Fruit fly (Drosophila melanogaster) whole organism, embryonic: Measurements from ENCODE around the gene EMC5.

ENCODE experiments used
- E2f2 ChIP-seq: fragments of 200-800 bp; sonication (Bioruptor generic); IDR thresholded peaks from 2 replicates; pipeline ENCODE4 v1.3.6; 2022; ENCODE audit warnings: missing biosample characterization, missing genetic modification characterization
- ERR ChIP-seq: fragments of 200-800 bp; sonication (Bioruptor generic); optimal IDR thresholded peaks from 2 replicates; lab custom pipeline; 2016; ENCODE audit warnings: missing biosample characterization, missing genetic modification characterization
- Fer2 ChIP-seq: fragments of 200-800 bp; sonication (Bioruptor generic); optimal IDR thresholded peaks from 2 replicates; lab custom pipeline; 2018; ENCODE audit warnings: missing biosample characterization, mild to moderate bottlenecking, missing genetic modification characterization, moderate library complexity
- Oaz ChIP-seq: fragments of 200-800 bp; sonication (Bioruptor generic); IDR thresholded peaks from 2 replicates; pipeline ENCODE4 v1.3.6; 2022; ENCODE audit warnings: missing biosample characterization, missing genetic modification characterization
- fd64A ChIP-seq: fragments of 200-800 bp; sonication (Bioruptor generic); optimal IDR thresholded peaks from 3 replicates; lab custom pipeline; 2018; ENCODE audit warnings: missing biosample characterization, mild to moderate bottlenecking, missing genetic modification characterization

DNA sequence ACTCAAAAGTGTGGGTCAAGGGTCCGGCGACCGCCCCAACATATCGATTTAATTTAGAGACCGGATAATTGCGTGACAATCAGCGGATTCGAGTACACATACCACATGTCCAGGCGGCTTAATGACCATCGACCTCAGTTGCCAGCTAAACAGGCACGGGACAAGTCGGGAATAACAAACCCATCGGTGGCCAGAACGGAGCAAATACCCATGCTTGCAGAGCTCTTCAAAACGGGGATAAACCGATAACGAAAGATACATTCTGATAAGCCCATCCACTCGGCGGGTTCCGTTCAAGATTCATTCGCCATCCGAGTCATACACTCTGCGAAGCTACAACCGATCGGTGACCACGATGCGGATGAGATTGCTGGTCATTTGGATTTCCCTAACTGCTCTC lies 3.2 kb downstream of the EMC5 start, which contains the start of gene CG15169:
- TF ChIP-seq ERR (GFP tag; lab: Kevin White, UChicago) (no peak), E2f2 (GFP tag; lab: Robert Waterston, UW) (no peak), Fer2 (no peak), fd64A (GFP tag; lab: Kevin White, UChicago) (no peak), Oaz (GFP tag; lab: Robert Waterston, UW) (no peak)
